Worm (Caenorhabditis elegans) whole organism, L2 larva: ENCODE measurements around the gene C48B4.8.

Source experiments
- Y55F3AM.14 ChIP-seq: fragments of 200-800 bp; sonication (Bioruptor generic); optimal IDR thresholded peaks from 2 replicates; lab custom pipeline; 2018; ENCODE audit warnings: mild to moderate bottlenecking, missing genetic modification characterization, missing compliant biosample characterization
- ceh-82 ChIP-seq: fragments of 150-350 bp; optimal IDR thresholded peaks from 2 replicates; lab custom pipeline; 2014; ENCODE audit warnings: missing biosample characterization, missing genetic modification characterization
- elt-1 ChIP-seq: fragments of 150-350 bp; optimal IDR thresholded peaks from 2 replicates; lab custom pipeline; 2014; ENCODE audit warnings: missing biosample characterization, missing genetic modification characterization
- nhr-11 ChIP-seq: fragments of 150-350 bp; optimal IDR thresholded peaks from 2 replicates; lab custom pipeline; 2014; ENCODE audit warnings: missing biosample characterization, missing genetic modification characterization
- nhr-21 ChIP-seq: fragments of 150-350 bp; optimal IDR thresholded peaks from 2 replicates; lab custom pipeline; 2014; ENCODE audit warnings: missing biosample characterization, missing genetic modification characterization
- nhr-23 ChIP-seq: fragments of 150-350 bp; optimal IDR thresholded peaks from 2 replicates; lab custom pipeline; 2014; ENCODE audit warnings: missing biosample characterization, missing genetic modification reagents, missing genetic modification characterization
- nhr-6 ChIP-seq: fragments of 150-350 bp; optimal IDR thresholded peaks from 2 replicates; lab custom pipeline; 2014; ENCODE audit warnings: missing biosample characterization, missing genetic modification characterization
- unc-62 ChIP-seq: fragments of 150-350 bp; optimal IDR thresholded peaks from 2 replicates; lab custom pipeline; 2014; ENCODE audit warnings: missing biosample characterization, missing genetic modification reagents, missing genetic modification characterization
- ztf-11 ChIP-seq: sonication (generic microtip); optimal IDR thresholded peaks from 2 replicates; lab custom pipeline; 2017; ENCODE audit warnings: missing biosample characterization, missing genetic modification characterization
- ztf-4 ChIP-seq: fragments of 150-350 bp; optimal IDR thresholded peaks from 2 replicates; lab custom pipeline; 2014; ENCODE audit warnings: missing biosample characterization, missing genetic modification characterization

- no peak for TF ChIP-seq elt-1 (tag; lab: Kevin White, UChicago)
- TF ChIP-seq Y55F3AM.14 = peak; percentile 2
- TF ChIP-seq ztf-4 (tag; lab: Kevin White, UChicago) = peak; percentile 62
- TF ChIP-seq nhr-21 (tag; lab: Kevin White, UChicago) = peak; percentile 76
- TF ChIP-seq nhr-23 (tag; lab: Kevin White, UChicago) = no peak
- no peak for TF ChIP-seq ztf-11
- no peak for TF ChIP-seq unc-62 (GFP tag; lab: Kevin White, UChicago)
- peak; percentile 54 for TF ChIP-seq nhr-6 (tag; lab: Kevin White, UChicago)
- peak; percentile 81 for TF ChIP-seq ceh-82 (tag; lab: Kevin White, UChicago)
- TF ChIP-seq nhr-11 (tag; lab: Kevin White, UChicago) = no peak
Measured at ce11 chrIII:9546016-9546659, 14.9 kb downstream of the C48B4.8 start, which contains the start of gene unc-16.
